Worm (Caenorhabditis elegans): ENCODE results near the gene ZK287.9.

The ZK287.9 gene

ce11 chrV:9679166-9679565 is at the start of gene ZK287.9:
TSS of gene ZK287.9 (plus strand) at chrV:9679357.
- TF ChIP-seq dao-5 (tag; optimal IDR thresholded peaks at IDR 0.05) (no peak), W03F9.2 (tag; optimal IDR thresholded peaks at IDR 0.05) (no peak), him-1 (tag; optimal IDR thresholded peaks at IDR 0.05) (no peak)

ce11 chrV:9629643-9630042 is 49.5 kb upstream of the ZK287.9 start, which contains the start of gene col-146:
TSS of gene col-146 (plus strand) at chrV:9629943.
- TF ChIP-seq dao-5 (tag; optimal IDR thresholded peaks at IDR 0.05) = no peak
- TF ChIP-seq W03F9.2 (tag; optimal IDR thresholded peaks at IDR 0.05) = no peak
- no peak for TF ChIP-seq him-1 (tag; optimal IDR thresholded peaks at IDR 0.05)

DNA sequence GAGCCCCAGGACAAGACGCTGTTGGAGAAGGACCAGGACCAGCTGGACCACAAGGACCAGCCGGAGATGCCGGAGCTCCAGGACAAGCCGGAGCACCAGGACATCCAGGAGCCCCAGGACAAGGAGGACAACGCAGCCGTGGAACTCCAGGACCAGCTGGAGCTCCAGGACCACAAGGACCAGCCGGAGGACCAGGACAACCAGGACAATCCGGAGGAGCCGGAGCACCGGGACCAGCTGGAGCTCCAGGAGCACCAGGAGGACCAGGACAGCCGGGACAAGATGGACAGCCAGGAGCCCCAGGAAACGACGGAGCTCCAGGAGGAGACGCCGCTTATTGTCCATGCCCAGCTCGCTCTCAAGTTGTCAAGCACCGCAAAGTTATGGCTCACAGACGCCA is 48.6 kb upstream of the ZK287.9 start:
- no peak for TF ChIP-seq him-1 (tag; optimal IDR thresholded peaks at IDR 0.05)
- no peak for TF ChIP-seq W03F9.2 (tag; optimal IDR thresholded peaks at IDR 0.05)
- TF ChIP-seq dao-5 (tag; optimal IDR thresholded peaks at IDR 0.05) = no peak

- TF ChIP-seq W03F9.2 (tag; optimal IDR thresholded peaks at IDR 0.05) (no peak), dao-5 (tag; optimal IDR thresholded peaks at IDR 0.05) (no peak), him-1 (tag; optimal IDR thresholded peaks at IDR 0.05) (no peak)
These were observed 48.2 kb upstream of the ZK287.9 start, which contains the start of gene T06E4.5 for ce11 chrV:9630944-9631343. TSS of gene T06E4.5 (plus strand) at chrV:9631244.

- TF ChIP-seq dao-5 (tag; optimal IDR thresholded peaks at IDR 0.05) (no peak), him-1 (tag; optimal IDR thresholded peaks at IDR 0.05) (no peak), W03F9.2 (tag; optimal IDR thresholded peaks at IDR 0.05) (no peak)
These were observed 46.8 kb upstream of the ZK287.9 start for ce11 chrV:9632348-9632747.

- TF ChIP-seq him-1 (tag; optimal IDR thresholded peaks at IDR 0.05) (no peak), W03F9.2 (tag; optimal IDR thresholded peaks at IDR 0.05) (no peak), dao-5 (tag; optimal IDR thresholded peaks at IDR 0.05) (no peak)
These were observed 45.8 kb upstream of the ZK287.9 start, which contains the start of gene col-147 for ce11 chrV:9633313-9633712. TSS of gene col-147 (minus strand) at chrV:9633338.

DNA sequence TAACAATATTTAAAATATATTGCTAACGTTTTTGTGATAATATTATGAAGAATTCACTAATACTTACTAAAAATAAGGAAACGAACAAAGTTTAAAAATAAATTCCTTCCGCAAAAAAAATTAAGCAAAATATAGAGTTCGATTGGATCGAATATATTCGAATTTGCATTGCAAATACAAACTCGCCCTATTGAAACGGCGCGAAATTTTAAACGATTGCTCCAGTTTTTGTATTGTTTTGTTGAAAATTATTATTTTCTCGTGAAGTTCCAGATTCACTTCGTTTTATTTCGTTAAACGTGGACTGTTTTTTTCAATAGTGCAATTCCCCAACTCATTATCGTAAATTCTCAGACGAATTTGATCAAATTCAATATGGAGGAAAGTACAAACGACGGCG is 33.6 kb upstream of the ZK287.9 start, which contains the start of the genes atl-1 and hcp-2:
atl-1 (minus strand) TSS at position 89 of the 400 bp plus-strand sequence.
hcp-2 (plus strand) TSS at position 353 of the 400 bp plus-strand sequence.
- no peak for TF ChIP-seq him-1 (tag; optimal IDR thresholded peaks at IDR 0.05)
- TF ChIP-seq dao-5 (tag; optimal IDR thresholded peaks at IDR 0.05) = no peak
- no peak for TF ChIP-seq W03F9.2 (tag; optimal IDR thresholded peaks at IDR 0.05)

ce11 chrV:9651294-9651693 is 27.9 kb upstream of the ZK287.9 start, which contains the start of gene T06E4.21:
TSS of gene T06E4.21 (plus strand) at chrV:9651594.
- TF ChIP-seq dao-5 (tag; optimal IDR thresholded peaks at IDR 0.05) (no peak), W03F9.2 (tag; optimal IDR thresholded peaks at IDR 0.05) (no peak), him-1 (tag; optimal IDR thresholded peaks at IDR 0.05) (no peak)

ce11 chrV:9654154-9654805 is 24.9 kb upstream of the ZK287.9 start, which contains the start of gene cyp-29A4:
TSS of gene cyp-29A4 (plus strand) at chrV:9654755.
- TF ChIP-seq dao-5 (tag; optimal IDR thresholded peaks at IDR 0.05) (no peak), him-1 (tag; optimal IDR thresholded peaks at IDR 0.05) (no peak), W03F9.2 (tag; optimal IDR thresholded peaks at IDR 0.05) (no peak)

- no peak for TF ChIP-seq him-1 (tag; optimal IDR thresholded peaks at IDR 0.05)
These were observed 17.6 kb upstream of the ZK287.9 start, which contains the start of gene pitr-4 for ce11 chrV:9661514-9661913. TSS of gene pitr-4 (minus strand) at chrV:9661614.

DNA sequence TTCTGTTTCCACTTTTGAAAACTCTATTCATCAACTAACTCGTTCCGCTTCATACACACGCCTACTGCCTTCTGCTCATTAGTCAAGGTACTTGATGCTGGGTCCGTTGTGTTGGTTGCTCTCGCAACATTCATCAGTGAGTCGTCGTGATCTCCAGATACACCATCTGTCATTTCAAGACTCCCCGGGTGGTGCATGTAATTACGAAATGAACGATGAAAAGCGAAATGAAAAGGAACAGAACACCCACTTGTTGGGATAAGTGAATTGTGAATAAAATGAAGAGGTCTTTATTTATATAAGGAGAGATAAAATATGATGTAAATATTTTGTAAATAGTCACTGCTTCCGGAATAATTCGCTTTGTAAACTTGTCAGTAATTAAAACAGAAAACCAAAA is 15.2 kb upstream of the ZK287.9 start:
- TF ChIP-seq dao-5 (tag; optimal IDR thresholded peaks at IDR 0.05) (no peak), W03F9.2 (tag; optimal IDR thresholded peaks at IDR 0.05) (no peak), him-1 (tag; optimal IDR thresholded peaks at IDR 0.05) (no peak)

- TF ChIP-seq dao-5 (tag; optimal IDR thresholded peaks at IDR 0.05) = no peak
- TF ChIP-seq him-1 (tag; optimal IDR thresholded peaks at IDR 0.05) = peak; percentile 58
- TF ChIP-seq W03F9.2 (tag; optimal IDR thresholded peaks at IDR 0.05) = no peak
These were observed 14.5 kb upstream of the ZK287.9 start for ce11 chrV:9664620-9665019.

- TF ChIP-seq W03F9.2 (tag; optimal IDR thresholded peaks at IDR 0.05) (no peak), dao-5 (tag; optimal IDR thresholded peaks at IDR 0.05) (no peak), him-1 (tag; optimal IDR thresholded peaks at IDR 0.05) (no peak)
These were observed 12.8 kb upstream of the ZK287.9 start, which contains the start of gene ZK287.1 for ce11 chrV:9666394-9666793. TSS of gene ZK287.1 (plus strand) at chrV:9666694.

ce11 chrV:9672495-9672894 is 6.7 kb upstream of the ZK287.9 start:
- TF ChIP-seq dao-5 (tag; optimal IDR thresholded peaks at IDR 0.05) (no peak), W03F9.2 (tag; optimal IDR thresholded peaks at IDR 0.05) (no peak)
